Worm (Caenorhabditis elegans): Measurements from ENCODE around the gene srh-139.

DNA sequence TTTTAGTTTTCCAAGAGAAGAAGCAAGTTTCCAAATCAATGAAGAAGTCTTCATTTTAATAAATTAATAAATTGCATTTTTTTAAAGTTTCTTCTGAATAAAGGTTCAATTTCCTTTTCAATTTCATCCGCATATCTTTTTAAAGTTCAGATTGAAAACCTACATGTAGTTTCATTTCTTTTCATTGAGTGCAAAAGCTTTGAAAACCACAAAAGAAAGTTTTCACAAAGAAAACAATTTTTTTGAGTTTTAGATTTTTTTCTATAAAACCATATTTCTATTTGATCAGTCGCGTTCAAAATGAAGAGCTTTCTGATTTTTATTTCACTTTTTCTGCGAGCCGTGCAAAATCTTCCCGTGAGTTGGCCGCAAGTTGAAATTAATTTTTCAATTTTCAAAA lies 38.1 kb upstream of the srh-139 start, which contains the start of gene T08G3.6:
- TF ChIP-seq flt-1 (GFP tag; IDR thresholded peaks at IDR 0.05) (no peak), hmbx-1 (tag; optimal IDR thresholded peaks at IDR 0.05) (no peak), hnd-1 (tag; optimal IDR thresholded peaks at IDR 0.05) (no peak), ama-1 (optimal IDR thresholded peaks at IDR 0.05) (no peak), tbx-37 (GFP tag; conservative IDR thresholded peaks at IDR 0.05) (no peak), tra-4 (tag; optimal IDR thresholded peaks at IDR 0.05) (no peak), scrt-1 (GFP tag; IDR thresholded peaks at IDR 0.05) (no peak), sea-1 (GFP tag; conservative IDR thresholded peaks at IDR 0.05) (no peak), ets-7 (tag; optimal IDR thresholded peaks at IDR 0.05) (no peak), aly-1 (tag; optimal IDR thresholded peaks at IDR 0.05) (no peak), pes-1 (GFP tag; IDR thresholded peaks at IDR 0.05) (no peak)
